Fruit fly (Drosophila melanogaster) whole organism, embryonic: ENCODE results near the gene CG5382.

Experiments used
- Adf1 ChIP-seq: fragments of 200-800 bp; sonication (Bioruptor generic); IDR thresholded peaks from 2 replicates; pipeline ENCODE4 v1.3.6; 2022; ENCODE audit warnings: missing biosample characterization, missing genetic modification characterization
- B-H1 ChIP-seq: fragments of 200-800 bp; sonication (Bioruptor generic); IDR thresholded peaks from 3 replicates; pipeline ENCODE4 v1.3.6; 2022; ENCODE audit warnings: missing biosample characterization, missing genetic modification characterization
- CG10267 ChIP-seq: fragments of 200-800 bp; sonication (Bioruptor generic); optimal IDR thresholded peaks from 2 replicates; lab custom pipeline; 2018; ENCODE audit warnings: missing biosample characterization, mild to moderate bottlenecking, missing genetic modification characterization, moderate library complexity
- CG12071 ChIP-seq: fragments of 200-800 bp; sonication (Bioruptor generic); optimal IDR thresholded peaks from 3 replicates; lab custom pipeline; 2018; ENCODE audit warnings: missing biosample characterization, mild to moderate bottlenecking, missing genetic modification characterization
- CG13287 ChIP-seq: fragments of 200-800 bp; sonication (Bioruptor generic); IDR thresholded peaks from 2 replicates; pipeline ENCODE4 v1.3.6; 2022; ENCODE audit warnings: missing biosample characterization, missing genetic modification characterization; ENCODE audit not compliant: partially characterized antibody
- CG13296 ChIP-seq: fragments of 200-800 bp; sonication (Bioruptor generic); optimal IDR thresholded peaks from 3 replicates; lab custom pipeline; 2018; ENCODE audit warnings: missing biosample characterization, mild to moderate bottlenecking, missing genetic modification characterization
- CG14965 ChIP-seq: fragments of 200-800 bp; sonication (Bioruptor generic); optimal IDR thresholded peaks from 2 replicates; lab custom pipeline; 2016; ENCODE audit warnings: missing biosample characterization, missing genetic modification characterization, borderline replicate concordance
- CG15011 ChIP-seq: fragments of 200-800 bp; sonication (Bioruptor generic); optimal IDR thresholded peaks from 3 replicates; lab custom pipeline; 2018; ENCODE audit warnings: missing biosample characterization, mild to moderate bottlenecking, missing genetic modification characterization
- CG1602 ChIP-seq: fragments of 200-800 bp; sonication (Bioruptor generic); optimal IDR thresholded peaks from 3 replicates; lab custom pipeline; 2016; ENCODE audit warnings: missing biosample characterization, missing genetic modification characterization
- CG16779 ChIP-seq: fragments of 200-800 bp; sonication (Bioruptor generic); IDR thresholded peaks from 2 replicates; pipeline ENCODE4 v1.3.6; 2022; ENCODE audit warnings: missing biosample characterization, missing genetic modification characterization
- CG17359 ChIP-seq: fragments of 200-800 bp; sonication (Bioruptor generic); optimal IDR thresholded peaks from 3 replicates; lab custom pipeline; 2018; ENCODE audit warnings: missing biosample characterization, mild to moderate bottlenecking, missing genetic modification characterization, moderate library complexity
- CG18011 ChIP-seq: fragments of 200-800 bp; sonication (Bioruptor generic); optimal IDR thresholded peaks from 2 replicates; lab custom pipeline; 2017; ENCODE audit warnings: missing biosample characterization, missing genetic modification characterization, mild to moderate bottlenecking, moderate library complexity, missing genotype
- CG18476 ChIP-seq: fragments of 200-800 bp; sonication (Bioruptor generic); optimal IDR thresholded peaks from 2 replicates; lab custom pipeline; 2016; ENCODE audit warnings: missing biosample characterization, mild to moderate bottlenecking, missing genetic modification characterization
- CG30431 ChIP-seq: fragments of 200-800 bp; sonication (Bioruptor generic); optimal IDR thresholded peaks from 2 replicates; lab custom pipeline; 2017; ENCODE audit warnings: missing biosample characterization, missing genetic modification characterization
- CG31441 ChIP-seq: fragments of 200-800 bp; sonication (Bioruptor generic); IDR thresholded peaks from 2 replicates; pipeline ENCODE4 v1.3.6; 2022; ENCODE audit warnings: missing biosample characterization, missing genetic modification characterization
- CG33557 ChIP-seq: fragments of 200-800 bp; sonication (Bioruptor generic); optimal IDR thresholded peaks from 2 replicates; lab custom pipeline; 2019; ENCODE audit warnings: missing biosample characterization, mild to moderate bottlenecking, missing genetic modification characterization, moderate library complexity
- CG34376 ChIP-seq: fragments of 200-800 bp; sonication (Bioruptor generic); optimal IDR thresholded peaks from 2 replicates; lab custom pipeline; 2018; ENCODE audit warnings: missing biosample characterization, mild to moderate bottlenecking, missing genetic modification characterization
- CG42726 ChIP-seq: fragments of 200-800 bp; sonication (Bioruptor generic); IDR thresholded peaks from 2 replicates; pipeline ENCODE4 v1.3.6; 2022; ENCODE audit warnings: missing biosample characterization, missing genetic modification characterization; ENCODE audit not compliant: partially characterized antibody
- CG43689 ChIP-seq: fragments of 200-800 bp; sonication (Bioruptor generic); IDR thresholded peaks from 2 replicates; pipeline ENCODE4 v1.3.6; 2022; ENCODE audit warnings: missing biosample characterization, missing genetic modification characterization
- CG4424 ChIP-seq: fragments of 200-800 bp; sonication (Bioruptor generic); optimal IDR thresholded peaks from 3 replicates; lab custom pipeline; 2016; ENCODE audit warnings: missing biosample characterization, missing genetic modification characterization
- CG6272 ChIP-seq: fragments of 200-800 bp; sonication (Bioruptor generic); IDR thresholded peaks from 2 replicates; pipeline ENCODE4 v1.3.6; 2022; ENCODE audit warnings: missing biosample characterization, missing genetic modification characterization
- CG6813 ChIP-seq: fragments of 200-800 bp; sonication (Bioruptor generic); optimal IDR thresholded peaks from 2 replicates; lab custom pipeline; 2017; ENCODE audit warnings: missing biosample characterization, missing genetic modification characterization, mild to moderate bottlenecking, moderate library complexity, missing genetic modification reagents
- CG8924 ChIP-seq: fragments of 200-800 bp; optimal IDR thresholded peaks from 3 replicates; lab custom pipeline; 2019; ENCODE audit warnings: missing biosample characterization, mild to moderate bottlenecking, missing genetic modification characterization, moderate library complexity
- CG9932 ChIP-seq: fragments of 200-800 bp; sonication (Bioruptor generic); IDR thresholded peaks from 2 replicates; pipeline ENCODE4 v1.3.6; 2022; ENCODE audit warnings: missing biosample characterization, missing genetic modification characterization
- Drgx ChIP-seq: fragments of 200-800 bp; sonication (Bioruptor generic); IDR thresholded peaks from 2 replicates; pipeline ENCODE4 v1.3.6; 2022; ENCODE audit warnings: missing biosample characterization, missing genetic modification characterization
- Hr51 ChIP-seq, 2 experiments: fragments of 200-800 bp; sonication (Bioruptor generic); optimal IDR thresholded peaks; 2 replicates in 1 of 2; 3 replicates in 1 of 2; lab custom pipeline; 2016 to 2018; ENCODE audit warnings: missing biosample characterization in 2 of 2, missing genetic modification characterization in 2 of 2, mild to moderate bottlenecking in 1 of 2, moderate library complexity in 1 of 2
- Hr78 ChIP-seq, 2 experiments: fragments of 200-800 bp in 1 of 2; fragments of >200 bp in 1 of 2; sonication (Bioruptor generic) in 1 of 2; optimal IDR thresholded peaks; 2 replicates each; lab custom pipeline; 2017 to 2019; ENCODE audit warnings: missing biosample characterization in 2 of 2, missing genetic modification characterization in 2 of 2, mild to moderate bottlenecking in 1 of 2, moderate library complexity in 1 of 2
- Hsf ChIP-seq: fragments of 200-800 bp; sonication (Bioruptor generic); optimal IDR thresholded peaks from 3 replicates; lab custom pipeline; 2016; ENCODE audit warnings: missing biosample characterization, missing genetic modification characterization
- Lhr ChIP-seq: fragments of 200-800 bp; sonication (Bioruptor generic); optimal IDR thresholded peaks from 3 replicates; lab custom pipeline; 2017; ENCODE audit warnings: mild to moderate bottlenecking, missing biosample characterization, missing genetic modification reagents, missing genetic modification characterization
- Lpt ChIP-seq: fragments of >200 bp; optimal IDR thresholded peaks from 2 replicates; lab custom pipeline; 2018; ENCODE audit warnings: missing biosample characterization, missing genetic modification characterization
- Mad ChIP-seq: fragments of 200-800 bp; sonication (Bioruptor generic); optimal IDR thresholded peaks from 2 replicates; lab custom pipeline; 2016; ENCODE audit warnings: missing biosample characterization, missing genetic modification characterization
- Mes4 ChIP-seq: fragments of 200-800 bp; sonication (Bioruptor generic); optimal IDR thresholded peaks from 2 replicates; lab custom pipeline; 2016; ENCODE audit warnings: missing biosample characterization, missing genetic modification characterization
- NC2β ChIP-seq: fragments of 200-800 bp; sonication (Bioruptor generic); optimal IDR thresholded peaks from 2 replicates; lab custom pipeline; 2016; ENCODE audit warnings: missing biosample characterization, missing genetic modification characterization
- NK7.1 ChIP-seq: fragments of 200-800 bp; sonication (Bioruptor generic); optimal IDR thresholded peaks from 3 replicates; lab custom pipeline; 2016; ENCODE audit warnings: missing biosample characterization, missing genetic modification characterization
- Neu2 ChIP-seq: fragments of 200-800 bp; sonication (Bioruptor generic); optimal IDR thresholded peaks from 3 replicates; lab custom pipeline; 2016; ENCODE audit warnings: missing biosample characterization, missing genetic modification characterization, borderline replicate concordance
- abd-A ChIP-seq: fragments of 200-800 bp; sonication (Bioruptor generic); optimal IDR thresholded peaks from 3 replicates; lab custom pipeline; 2019; ENCODE audit warnings: missing biosample characterization, mild to moderate bottlenecking, missing genetic modification characterization, moderate library complexity
- cad ChIP-seq: fragments of >200 bp; optimal IDR thresholded peaks from 2 replicates; lab custom pipeline; 2017; ENCODE audit warnings: missing biosample characterization, missing genetic modification characterization
- dmrt11E ChIP-seq: fragments of 200-800 bp; sonication (Bioruptor generic); optimal IDR thresholded peaks from 3 replicates; lab custom pipeline; 2018; ENCODE audit warnings: missing biosample characterization, mild to moderate bottlenecking, missing genetic modification characterization, moderate library complexity
- fd3F ChIP-seq: fragments of 200-800 bp; sonication (Bioruptor generic); optimal IDR thresholded peaks from 2 replicates; lab custom pipeline; 2018; ENCODE audit warnings: missing biosample characterization, mild to moderate bottlenecking, missing genetic modification characterization, moderate library complexity
- h ChIP-seq: fragments of >200 bp; optimal IDR thresholded peaks from 2 replicates; lab custom pipeline; 2017
- jumu ChIP-seq: fragments of 200-800 bp; sonication (Bioruptor generic); optimal IDR thresholded peaks from 3 replicates; lab custom pipeline; 2016; ENCODE audit warnings: missing biosample characterization, missing genetic modification characterization
- pan ChIP-seq, 4 experiments: fragments of >200 bp in 3 of 4; fragments of 200-800 bp in 1 of 4; sonication (Bioruptor generic) in 1 of 4; optimal IDR thresholded peaks in 3 of 4; IDR thresholded peaks in 1 of 4; 2 replicates each; pipeline versions ENCODE4 v1.3.6 to Lab custom; 2017 to 2022; ENCODE audit warnings: missing biosample characterization in 2 of 4, missing genetic modification characterization in 2 of 4, mixed read lengths in 1 of 4
- prd ChIP-seq, 3 experiments: fragments of >200 bp in 2 of 3; fragments of 200-800 bp in 1 of 3; sonication (Bioruptor generic) in 1 of 3; optimal IDR thresholded peaks in 2 of 3; IDR thresholded peaks in 1 of 3; 2 replicates in 2 of 3; 3 replicates in 1 of 3; pipeline versions ENCODE4 v1.3.6 to Lab custom; 2017 to 2022; ENCODE audit warnings: missing biosample characterization in 1 of 3, missing genetic modification characterization in 1 of 3
- sens-2 ChIP-seq: fragments of 200-800 bp; sonication (Bioruptor generic); IDR thresholded peaks from 2 replicates; pipeline ENCODE4 v1.3.6; 2022; ENCODE audit warnings: missing biosample characterization, missing genetic modification characterization
- twi ChIP-seq: fragments of 200-800 bp; optimal IDR thresholded peaks from 2 replicates; lab custom pipeline; 2019; ENCODE audit warnings: missing biosample characterization, mild to moderate bottlenecking, missing genetic modification characterization, moderate library complexity
- tx ChIP-seq: fragments of 200-800 bp; sonication (Bioruptor generic); optimal IDR thresholded peaks from 2 replicates; lab custom pipeline; 2016; ENCODE audit warnings: missing biosample characterization, missing genetic modification characterization
- vfl ChIP-seq: fragments of 200-800 bp; sonication (Bioruptor generic); optimal IDR thresholded peaks from 2 replicates; lab custom pipeline; 2016; ENCODE audit warnings: missing biosample characterization, missing genetic modification characterization

The CG5382 gene

dm6 chr3R:22356464-22357410 is 9.0 kb downstream of the CG5382 start, which contains the start of gene Sar1 (continued):
- TF ChIP-seq CG18476, result no peak
- TF ChIP-seq Drgx (GFP tag; lab: Robert Waterston, UW), result no peak
- no peak for TF ChIP-seq B-H1 (GFP tag; lab: Robert Waterston, UW)
- no peak for TF ChIP-seq fd3F
- TF ChIP-seq Mad (GFP tag; lab: Kevin White, UChicago), result peak; percentile 63
- no peak for TF ChIP-seq Lpt
- peak; percentile 5 for TF ChIP-seq dmrt11E (tag; lab: Kevin White, UChicago)
- TF ChIP-seq CG13287 (GFP tag; lab: Robert Waterston, UW), result peak; percentile 98
- no peak for TF ChIP-seq CG17359 (tag; lab: Kevin White, UChicago)
- TF ChIP-seq CG42726 (GFP tag; lab: Robert Waterston, UW), result peak; percentile 96
- TF ChIP-seq cad (GFP tag; lab: Kevin White, UChicago), result no peak
- TF ChIP-seq CG33557 (GFP tag; lab: Kevin White, UChicago), result no peak
- TF ChIP-seq prd (optimal IDR thresholded peaks at IDR 0.05; lab: Kevin White, UChicago), result no peak
- no peak; the same call in 2 of the 3 replicates for TF ChIP-seq prd (GFP tag; IDR thresholded peaks at IDR 0.05; lab: Robert Waterston, UW)
- peak; percentile 99 for TF ChIP-seq Lhr (GFP tag; lab: Kevin White, UChicago)
- TF ChIP-seq Hr78 (GFP tag; optimal IDR thresholded peaks at IDR 0.05; lab: Kevin White, UChicago), result no peak
- TF ChIP-seq CG34376 (GFP tag; lab: Kevin White, UChicago), result peak; percentile 20
- peak; percentile 50 for TF ChIP-seq NC2β (GFP tag; lab: Kevin White, UChicago)
- peak; percentile 12 for TF ChIP-seq CG1602
- no peak for TF ChIP-seq CG18011 (GFP tag; lab: Kevin White, UChicago)
- no peak for TF ChIP-seq CG4424
- TF ChIP-seq tx, result peak; percentile 45
- peak; percentile 26 for TF ChIP-seq Mes4
- peak; percentile 70 for TF ChIP-seq jumu (GFP tag; lab: Kevin White, UChicago)
- TF ChIP-seq Hr51 (GFP tag; optimal IDR thresholded peaks at IDR 0.05; lab: Kevin White, UChicago), result peak in 1 of 2 experiments; percentile 32
- TF ChIP-seq CG12071 (GFP tag; lab: Kevin White, UChicago), result no peak
- no peak for TF ChIP-seq CG31441 (GFP tag; lab: Robert Waterston, UW)
- TF ChIP-seq Adf1 (GFP tag; lab: Robert Waterston, UW), result no peak; the same call in 1 of the 2 replicates
- peak; percentile 67 for TF ChIP-seq CG9932
- peak; percentile 22 for TF ChIP-seq CG8924 (tag; lab: Kevin White, UChicago)
- no peak for TF ChIP-seq CG6813 (GFP tag; lab: Kevin White, UChicago)
- TF ChIP-seq CG30431, result no peak
- no peak for TF ChIP-seq sens-2 (GFP tag; lab: Robert Waterston, UW)
- peak; percentile 12 for TF ChIP-seq CG14965 (GFP tag; lab: Kevin White, UChicago)
- peak; percentile 73 for TF ChIP-seq CG10267 (tag; lab: Kevin White, UChicago)
- no peak for TF ChIP-seq NK7.1 (GFP tag; lab: Kevin White, UChicago)
- TF ChIP-seq Hsf (GFP tag; lab: Kevin White, UChicago), result peak; percentile 29
- TF ChIP-seq Neu2 (GFP tag; lab: Kevin White, UChicago), result no peak
- TF ChIP-seq twi (tag; lab: Kevin White, UChicago), result no peak
- no peak for TF ChIP-seq h (lab: Kevin White, UChicago)
- TF ChIP-seq CG43689 (GFP tag; lab: Robert Waterston, UW), result no peak
- 0 out of 2 replicates have a peak, but pooled peaks have one; percentile 19 for TF ChIP-seq CG6272 (GFP tag; lab: Robert Waterston, UW)
- no peak for TF ChIP-seq pan (optimal IDR thresholded peaks at IDR 0.05; lab: Kevin White, UChicago)
- TF ChIP-seq pan (GFP tag; optimal IDR thresholded peaks at IDR 0.05 in 1 of 2, IDR thresholded peaks at IDR 0.05 in 1 of 2), result peak in 1 of 2 experiments; percentile 7
- peak; percentile 16 for TF ChIP-seq abd-A (tag; lab: Kevin White, UChicago)
- TF ChIP-seq CG16779 (GFP tag; lab: Robert Waterston, UW), result no peak
- no peak for TF ChIP-seq CG13296 (GFP tag; lab: Kevin White, UChicago)
- no peak for TF ChIP-seq vfl (GFP tag; lab: Kevin White, UChicago)
- TF ChIP-seq CG15011, result no peak
